Worm (Caenorhabditis elegans): ENCODE results near the gene osm-6.

DNA sequence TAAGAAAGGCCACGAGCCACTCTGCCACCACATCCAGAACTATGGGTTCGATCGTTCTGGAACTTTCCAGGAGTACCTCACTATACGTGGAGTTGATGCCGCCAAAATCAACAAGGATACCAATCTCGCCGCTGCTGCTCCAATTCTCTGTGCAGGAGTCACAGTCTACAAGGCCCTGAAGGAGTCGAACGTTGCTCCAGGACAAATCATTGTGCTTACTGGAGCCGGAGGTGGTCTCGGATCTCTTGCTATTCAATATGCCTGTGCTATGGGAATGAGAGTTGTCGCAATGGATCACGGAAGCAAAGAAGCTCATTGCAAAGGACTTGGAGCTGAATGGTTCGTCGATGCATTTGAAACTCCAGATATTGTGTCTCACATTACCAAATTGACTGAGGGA is 38.6 kb downstream of the osm-6 start:
- TF ChIP-seq ces-1 (GFP tag; optimal IDR thresholded peaks at IDR 0.05) (no peak), R02D3.7 (tag; optimal IDR thresholded peaks at IDR 0.05) (no peak), Y5F2A.4 (GFP tag; optimal IDR thresholded peaks at IDR 0.05) (no peak), ztf-11 (tag; optimal IDR thresholded peaks at IDR 0.05) (no peak), lin-38 (GFP tag; IDR thresholded peaks at IDR 0.05) (no peak), aly-2 (tag; optimal IDR thresholded peaks at IDR 0.05) (no peak), unc-62 (GFP tag; optimal IDR thresholded peaks at IDR 0.05 in 1 of 2) (peak in 1 of 2 experiments; percentile 60), unc-62 (tag; optimal IDR thresholded peaks at IDR 0.05) (no peak), egl-43 (GFP tag; IDR thresholded peaks at IDR 0.05) (no peak), nhr-102 (tag; optimal IDR thresholded peaks at IDR 0.05) (no peak), nhr-111 (GFP tag; optimal IDR thresholded peaks at IDR 0.05) (no peak), nhr-10 (tag; optimal IDR thresholded peaks at IDR 0.05) (no peak), nhr-237 (tag; optimal IDR thresholded peaks at IDR 0.05) (no peak)

Data from whole organism, L4 larva.